Worm (Caenorhabditis elegans) whole organism, late embryonic: ENCODE data around the gene ugt-15.

Experiments used
- T23F11.4 ChIP-seq: fragments of 200-800 bp; sonication (Bioruptor generic); optimal IDR thresholded peaks from 2 replicates; lab custom pipeline; 2018; ENCODE audit warnings: mild to moderate bottlenecking, missing genetic modification characterization, missing compliant biosample characterization
- ceh-6 ChIP-seq: fragments of 200-800 bp; sonication (Bioruptor generic); optimal IDR thresholded peaks from 2 replicates; lab custom pipeline; 2018; ENCODE audit warnings: mild to moderate bottlenecking, missing genetic modification characterization, missing compliant biosample characterization
- fkh-10 ChIP-seq: fragments of 150-350 bp; optimal IDR thresholded peaks from 2 replicates; lab custom pipeline; 2014; ENCODE audit warnings: missing biosample characterization, missing genetic modification reagents, missing genetic modification characterization
- mec-3 ChIP-seq: sonication (generic microtip); optimal IDR thresholded peaks from 2 replicates; lab custom pipeline; 2016; ENCODE audit warnings: borderline replicate concordance, missing genetic modification characterization, missing compliant biosample characterization
- nfya-1 ChIP-seq: sonication (generic microtip); optimal IDR thresholded peaks from 2 replicates; lab custom pipeline; 2017; ENCODE audit warnings: missing genetic modification characterization, mild to moderate bottlenecking, missing compliant biosample characterization, antibody characterized with exemption, moderate library complexity
- nhr-11 ChIP-seq: fragments of 150-350 bp; optimal IDR thresholded peaks from 2 replicates; lab custom pipeline; 2014; ENCODE audit warnings: missing biosample characterization, missing genetic modification characterization
- odd-2 ChIP-seq: sonication (generic microtip); optimal IDR thresholded peaks from 2 replicates; lab custom pipeline; 2017; ENCODE audit warnings: antibody characterized with exemption, mild to moderate bottlenecking, missing genetic modification characterization, missing compliant biosample characterization
- sox-4 ChIP-seq: sonication (generic microtip); optimal IDR thresholded peaks from 2 replicates; lab custom pipeline; 2017; ENCODE audit warnings: mild to moderate bottlenecking, missing genetic modification characterization, inconsistent platforms, missing compliant biosample characterization

DNA sequence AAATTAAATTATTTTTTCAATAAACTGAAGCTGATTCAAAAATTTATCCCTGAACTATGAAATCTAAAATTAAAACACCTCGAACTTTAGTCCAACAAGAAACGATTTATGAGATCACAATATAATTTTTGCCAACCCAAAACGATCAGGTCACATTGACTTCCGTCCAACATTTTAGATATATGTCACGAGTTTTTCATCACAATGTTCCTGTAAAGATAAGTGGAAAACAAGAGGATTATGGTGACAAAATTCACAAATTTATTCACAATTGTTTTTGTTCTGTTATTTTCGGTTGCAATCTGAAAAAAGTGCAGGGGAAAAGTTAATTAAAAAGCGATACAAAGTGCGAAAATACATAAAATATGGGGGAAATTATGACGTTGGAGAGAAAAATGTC lies 10.6 kb upstream of the ugt-15 start:
- no peak for TF ChIP-seq T23F11.4 (GFP tag; lab: Kevin White, UChicago)
- no peak for TF ChIP-seq sox-4
- TF ChIP-seq nhr-11 (tag; lab: Kevin White, UChicago): no peak
- TF ChIP-seq mec-3 (tag; lab: Kevin White, UChicago): no peak
- no peak for TF ChIP-seq fkh-10 (GFP tag; lab: Kevin White, UChicago)
- TF ChIP-seq nfya-1: no peak
- no peak for TF ChIP-seq ceh-6 (GFP tag; lab: Kevin White, UChicago)
- TF ChIP-seq odd-2 (tag; lab: Kevin White, UChicago): no peak
